Fruit fly (Drosophila melanogaster): ENCODE measurements around the gene CG1523.

The CG1523 gene

dm6 chr3R:28842431-28842830 is 23.0 kb upstream of the CG1523 start:
- TF ChIP-seq svp (GFP tag) = peak; percentile 93
- TF ChIP-seq Ets96B (tag; optimal IDR thresholded peaks at IDR 0.05) = no peak
- TF ChIP-seq CG34406 (GFP tag; optimal IDR thresholded peaks at IDR 0.05) = no peak

- TF ChIP-seq Hr38 (GFP tag; optimal IDR thresholded peaks at IDR 0.05) = no peak
- no peak for TF ChIP-seq lz (GFP tag; optimal IDR thresholded peaks at IDR 0.05)
- no peak for TF ChIP-seq Hr39 (GFP tag; optimal IDR thresholded peaks at IDR 0.05)
- TF ChIP-seq CG6276 (GFP tag; optimal IDR thresholded peaks at IDR 0.05) = no peak
- TF ChIP-seq CG11762 (GFP tag; optimal IDR thresholded peaks at IDR 0.05; ENCODE audit: insufficient read depth) = peak; percentile 7
- TF ChIP-seq CG10669 (GFP tag; optimal IDR thresholded peaks at IDR 0.05) = no peak
- TF ChIP-seq CG34406 (GFP tag; optimal IDR thresholded peaks at IDR 0.05) = no peak
- no peak for TF ChIP-seq CG9139 (GFP tag; optimal IDR thresholded peaks at IDR 0.05)
- no peak for TF ChIP-seq CG8319 (GFP tag; optimal IDR thresholded peaks at IDR 0.05)
- no peak for TF ChIP-seq fkh (GFP tag; optimal IDR thresholded peaks at IDR 0.05)
- no peak; the same call in 1 of the 2 replicates for TF ChIP-seq Gug (GFP tag; IDR thresholded peaks at IDR 0.05)
- TF ChIP-seq Sox14 (GFP tag; optimal IDR thresholded peaks at IDR 0.05) = no peak
- TF ChIP-seq CG3032 (tag; optimal IDR thresholded peaks at IDR 0.05) = no peak
- TF ChIP-seq fd85E (GFP tag; optimal IDR thresholded peaks at IDR 0.05) = no peak
- TF ChIP-seq spab (GFP tag; optimal IDR thresholded peaks at IDR 0.05) = no peak
- peak; percentile 29 for TF ChIP-seq Ets96B (tag; optimal IDR thresholded peaks at IDR 0.05)
- TF ChIP-seq cyc (GFP tag; optimal IDR thresholded peaks at IDR 0.05) = no peak
- no peak for TF ChIP-seq CG11902 (GFP tag; optimal IDR thresholded peaks at IDR 0.05)
- no peak for TF ChIP-seq Met (GFP tag; optimal IDR thresholded peaks at IDR 0.05)
- no peak for TF ChIP-seq CG10631 (GFP tag; optimal IDR thresholded peaks at IDR 0.05)
- TF ChIP-seq Sox102F (GFP tag; optimal IDR thresholded peaks at IDR 0.05) = no peak
- no peak for TF ChIP-seq CG4318 (GFP tag; optimal IDR thresholded peaks at IDR 0.05)
- peak; percentile 25 for TF ChIP-seq Lpt (GFP tag; optimal IDR thresholded peaks at IDR 0.05)
- TF ChIP-seq topi (GFP tag; optimal IDR thresholded peaks at IDR 0.05) = no peak
- no peak for TF ChIP-seq Sox15 (GFP tag; optimal IDR thresholded peaks at IDR 0.05)
- TF ChIP-seq Eip75B (GFP tag; optimal IDR thresholded peaks at IDR 0.05) = no peak
- TF ChIP-seq CG16779 (tag; optimal IDR thresholded peaks at IDR 0.05) = no peak
- TF ChIP-seq vri (GFP tag; optimal IDR thresholded peaks at IDR 0.05) = no peak
- TF ChIP-seq Eip78C (GFP tag) = peak; percentile 78
- no peak for TF ChIP-seq CG8632 (GFP tag; optimal IDR thresholded peaks at IDR 0.05)
- no peak for TF ChIP-seq fd59A (GFP tag; optimal IDR thresholded peaks at IDR 0.05)
- TF ChIP-seq CG1621 (tag; optimal IDR thresholded peaks at IDR 0.05) = no peak
- TF ChIP-seq CG11294 (GFP tag; IDR thresholded peaks at IDR 0.05) = no peak
- no peak for TF ChIP-seq achi (GFP tag; optimal IDR thresholded peaks at IDR 0.05)
- peak; percentile 12 for TF ChIP-seq pdm3 (GFP tag; optimal IDR thresholded peaks at IDR 0.05)
- TF ChIP-seq CG15336 (GFP tag; IDR thresholded peaks at IDR 0.05) = peak; percentile 65
- peak; percentile 31; the same call in 1 of the 3 replicates for TF ChIP-seq CG6163 (GFP tag; IDR thresholded peaks at IDR 0.05)
- TF ChIP-seq CG6808 (GFP tag; optimal IDR thresholded peaks at IDR 0.05) = no peak
- no peak for TF ChIP-seq esn (GFP tag; optimal IDR thresholded peaks at IDR 0.05)
- no peak for TF ChIP-seq CG3919 (GFP tag; optimal IDR thresholded peaks at IDR 0.05)
- peak; percentile 32; the same call in 1 of the 3 replicates for TF ChIP-seq eg (GFP tag; IDR thresholded peaks at IDR 0.05)
- no peak for TF ChIP-seq svp (GFP tag)
- no peak for TF ChIP-seq acj6 (GFP tag; optimal IDR thresholded peaks at IDR 0.05)
- peak; percentile 75 for TF ChIP-seq CG8119 (GFP tag; IDR thresholded peaks at IDR 0.05)
- no peak for TF ChIP-seq dac (GFP tag; optimal IDR thresholded peaks at IDR 0.05)
- no peak for TF ChIP-seq OdsH (GFP tag; optimal IDR thresholded peaks at IDR 0.05)
- TF ChIP-seq CG7368 (GFP tag; optimal IDR thresholded peaks at IDR 0.05) = no peak
- TF ChIP-seq Eip93F (GFP tag; optimal IDR thresholded peaks at IDR 0.05) = no peak
- TF ChIP-seq ss (GFP tag; optimal IDR thresholded peaks at IDR 0.05) = no peak
- peak in 1 of 2 experiments; percentile 41 for TF ChIP-seq salr (GFP tag; optimal IDR thresholded peaks at IDR 0.05)
- peak; percentile 45 for TF ChIP-seq net (GFP tag; optimal IDR thresholded peaks at IDR 0.05)
These were observed 22.5 kb upstream of the CG1523 start for dm6 chr3R:28841968-28842367.

Measured in whole organism, prepupa.